Worm (Caenorhabditis elegans) whole organism, early embryonic: ENCODE data around the gene F23H11.4.

Source experiments
- B0310.2 ChIP-seq: sonication (generic microtip); optimal IDR thresholded peaks from 2 replicates; lab custom pipeline; 2016; ENCODE audit warnings: mild to moderate bottlenecking, missing genetic modification characterization, missing compliant biosample characterization
- F13C5.2 ChIP-seq: sonication (generic microtip); optimal IDR thresholded peaks from 2 replicates; lab custom pipeline; 2017; ENCODE audit warnings: mild to moderate bottlenecking, missing genetic modification characterization, inconsistent platforms, missing compliant biosample characterization
- ama-1 ChIP-seq: fragments of 150-350 bp; optimal IDR thresholded peaks from 2 replicates; lab custom pipeline; 2014
- flt-1 ChIP-seq: fragments of 200-800 bp; sonication (Bioruptor generic); IDR thresholded peaks from 2 replicates; pipeline ENCODE4 v1.3.6; 2022; ENCODE audit warnings: missing genetic modification characterization, missing compliant biosample characterization
- sea-1 ChIP-seq: fragments of 200-800 bp; sonication (Bioruptor generic); conservative IDR thresholded peaks from 2 replicates; pipeline ENCODE4 v1.3.6; 2022; ENCODE audit warnings: missing genetic modification characterization, missing compliant biosample characterization
- tbx-11 ChIP-seq: fragments of 200-800 bp; sonication (Bioruptor generic); IDR thresholded peaks from 2 replicates; pipeline ENCODE4 v1.3.6; 2022; ENCODE audit warnings: missing genetic modification characterization, missing compliant biosample characterization
- tbx-37 ChIP-seq: fragments of 200-800 bp; sonication (Bioruptor generic); conservative IDR thresholded peaks from 2 replicates; pipeline ENCODE4 v1.3.6; 2022; ENCODE audit warnings: missing genetic modification reagents, missing genetic modification characterization, missing compliant biosample characterization
- tra-4 ChIP-seq: sonication (generic microtip); optimal IDR thresholded peaks from 2 replicates; lab custom pipeline; 2017; ENCODE audit warnings: missing genetic modification characterization, missing compliant biosample characterization

DNA sequence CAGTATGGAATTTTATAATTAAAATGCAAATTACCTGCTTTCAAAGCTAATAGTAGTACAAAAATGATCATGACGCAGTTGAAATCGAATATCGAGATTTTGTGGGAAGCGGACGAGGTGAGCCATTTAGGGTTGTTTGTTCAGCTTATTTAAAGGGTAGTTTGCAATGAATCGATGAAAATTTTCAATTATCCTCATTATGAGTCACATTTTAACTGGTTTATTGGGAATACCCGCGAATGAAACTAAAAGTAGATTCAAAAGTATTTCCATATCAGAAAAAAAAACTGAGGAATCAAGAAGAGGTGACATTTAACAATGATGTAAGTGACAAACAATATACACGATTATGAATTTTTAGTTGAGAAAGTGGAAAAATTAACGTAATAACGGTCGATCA is 12.0 kb upstream of the F23H11.4 start, which contains the start of gene F23H11.7:
- TF ChIP-seq sea-1: no peak
- no peak for TF ChIP-seq tra-4 (tag; lab: Kevin White, UChicago)
- TF ChIP-seq tbx-11 (GFP tag; lab: Robert Waterston, UW): no peak
- no peak for TF ChIP-seq tbx-37 (GFP tag; lab: Robert Waterston, UW)
- TF ChIP-seq B0310.2: no peak
- TF ChIP-seq F13C5.2: no peak
- no peak for TF ChIP-seq flt-1 (GFP tag; lab: Robert Waterston, UW)
- TF ChIP-seq ama-1 (lab: Kevin White, UChicago): no peak
